Fruit fly (Drosophila melanogaster): ENCODE results near the gene Pdp1.

The Pdp1 gene

dm6 chr3L:7841254-7841964, 25.8 kb downstream of the Pdp1 start (continued):
- TF ChIP-seq CG6813 (GFP tag; optimal IDR thresholded peaks at IDR 0.05) (no peak), CG2712 (tag; optimal IDR thresholded peaks at IDR 0.05) (peak; percentile 15), Adf1 (GFP tag; IDR thresholded peaks at IDR 0.05) (no peak), hkb (optimal IDR thresholded peaks at IDR 0.05) (no peak), hkb (GFP tag; IDR thresholded peaks at IDR 0.05) (0 out of 2 replicates have a peak, but pooled peaks have one; percentile 14), hb (GFP tag; IDR thresholded peaks at IDR 0.05; ENCODE audit: partially characterized antibody) (no peak), Ada2b (GFP tag; IDR thresholded peaks at IDR 0.05) (peak; percentile 34; the same call in 1 of the 2 replicates), Ets65A (GFP tag) (peak; percentile 42), E2f1 (GFP tag; IDR thresholded peaks at IDR 0.05) (peak; percentile 50), bsh (GFP tag; optimal IDR thresholded peaks at IDR 0.05) (peak in 1 of 2 experiments; percentile 26), stc (GFP tag; IDR thresholded peaks at IDR 0.05) (0 out of 2 replicates have a peak, but pooled peaks have one; percentile 16)

- TF ChIP-seq gem (tag; optimal IDR thresholded peaks at IDR 0.05): peak; percentile 2
- TF ChIP-seq Doc3 (GFP tag; IDR thresholded peaks at IDR 0.05; ENCODE audit: partially characterized antibody): no peak
- no peak for TF ChIP-seq jigr1 (GFP tag; IDR thresholded peaks at IDR 0.05)
- TF ChIP-seq sens (GFP tag): peak; percentile 61
- TF ChIP-seq Pdp1 (GFP tag; optimal IDR thresholded peaks at IDR 0.05): peak in 1 of 2 experiments; percentile 86
These were observed 28.8 kb downstream of the Pdp1 start for dm6 chr3L:7838374-7838773.

dm6 chr3L:7837753-7838152, 29.4 kb downstream of the Pdp1 start:
- TF ChIP-seq CG31388 (GFP tag; optimal IDR thresholded peaks at IDR 0.05) (no peak), H2.0 (GFP tag; IDR thresholded peaks at IDR 0.05) (no peak), CG15696 (tag; optimal IDR thresholded peaks at IDR 0.05) (no peak), CG1603 (tag; optimal IDR thresholded peaks at IDR 0.05) (no peak), Hr51 (GFP tag; optimal IDR thresholded peaks at IDR 0.05) (no peak), so (GFP tag; IDR thresholded peaks at IDR 0.05) (peak; percentile 40; the same call in 1 of the 3 replicates), dpn (GFP tag; optimal IDR thresholded peaks at IDR 0.05) (no peak), hth (optimal IDR thresholded peaks at IDR 0.05) (no peak), Med (GFP tag) (peak; percentile 6), CTCF (GFP tag; optimal IDR thresholded peaks at IDR 0.05) (peak; percentile 87), CG12299 (tag; optimal IDR thresholded peaks at IDR 0.05) (no peak), Sox102F (GFP tag; optimal IDR thresholded peaks at IDR 0.05) (no peak), ap (GFP tag; IDR thresholded peaks at IDR 0.05) (no peak), CG2889 (GFP tag; IDR thresholded peaks at IDR 0.05) (no peak), CG4820 (GFP tag; optimal IDR thresholded peaks at IDR 0.05) (no peak), CG10147 (GFP tag; optimal IDR thresholded peaks at IDR 0.05) (no peak), CG30403 (GFP tag; optimal IDR thresholded peaks at IDR 0.05) (no peak), gsb-n (tag; optimal IDR thresholded peaks at IDR 0.05) (no peak), CG10543 (GFP tag; optimal IDR thresholded peaks at IDR 0.05) (peak; percentile 19), repo (GFP tag; optimal IDR thresholded peaks at IDR 0.05) (no peak), CG13296 (GFP tag; optimal IDR thresholded peaks at IDR 0.05) (no peak), hbn (GFP tag; IDR thresholded peaks at IDR 0.05; ENCODE audit: partially characterized antibody) (no peak), CG17802 (tag; optimal IDR thresholded peaks at IDR 0.05) (no peak), fd102C (GFP tag; optimal IDR thresholded peaks at IDR 0.05) (no peak), Dll (GFP tag; IDR thresholded peaks at IDR 0.05; ENCODE audit: partially characterized antibody) (no peak), dati (GFP tag; IDR thresholded peaks at IDR 0.05) (no peak), CG15479 (GFP tag; optimal IDR thresholded peaks at IDR 0.05) (no peak), sd (tag; optimal IDR thresholded peaks at IDR 0.05) (peak; percentile 69), tap (tag; optimal IDR thresholded peaks at IDR 0.05) (no peak), Deaf1 (tag; optimal IDR thresholded peaks at IDR 0.05) (no peak), CG18011 (GFP tag; optimal IDR thresholded peaks at IDR 0.05) (no peak), nau (GFP tag; optimal IDR thresholded peaks at IDR 0.05) (peak; percentile 72)
